Fruit fly (Drosophila melanogaster) whole organism: ENCODE results near the gene Six4.

ENCODE experiments used
- CG8478 ChIP-seq: fragments of >200 bp; optimal IDR thresholded peaks from 2 replicates; lab custom pipeline; 2018; ENCODE audit warnings: inconsistent platforms
- Dll ChIP-seq: fragments of >200 bp; optimal IDR thresholded peaks from 2 replicates; lab custom pipeline; 2017
- EcR ChIP-seq, 2 experiments: fragments of >200 bp; optimal IDR thresholded peaks; 2 replicates each; lab custom pipeline; 2017; ENCODE audit warnings: missing biosample characterization in 2 of 2, missing genetic modification characterization in 2 of 2, missing genetic modification reagents in 2 of 2
- pan ChIP-seq: fragments of >200 bp; optimal IDR thresholded peaks from 2 replicates; lab custom pipeline; 2017
- psq ChIP-seq: fragments of >200 bp; optimal IDR thresholded peaks from 2 replicates; lab custom pipeline; 2017

DNA sequence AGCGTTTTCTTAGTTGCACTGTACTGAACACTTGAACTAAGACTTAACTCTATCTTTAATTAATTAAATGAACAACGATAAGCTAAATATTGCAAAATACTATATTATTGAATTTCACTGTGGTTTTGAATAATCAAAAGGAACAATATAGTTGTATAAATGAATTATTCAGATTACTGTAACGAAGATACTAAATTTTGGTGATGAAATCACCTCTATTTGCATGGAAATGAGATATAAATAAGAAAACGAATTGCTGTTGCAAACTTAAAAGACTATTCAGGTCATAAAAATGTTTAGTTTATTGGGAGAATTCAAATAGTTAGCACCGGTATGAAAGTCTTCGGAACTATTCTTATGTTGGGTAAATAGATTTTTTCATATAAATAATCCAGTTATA lies 34.0 kb downstream of the Six4 start, which contains the start of gene CG43251:
- TF ChIP-seq psq (no peak), pan (lab: Kevin White, UChicago) (no peak), CG8478 (lab: Kevin White, UChicago) (no peak), EcR (GFP tag; optimal IDR thresholded peaks at IDR 0.05; lab: Kevin White, UChicago) (no peak), Dll (lab: Kevin White, UChicago) (no peak)
